Fruit fly (Drosophila melanogaster) whole organism, embryonic: ENCODE data around the gene Dmtn.

Source experiments
- Ada2b ChIP-seq: fragments of 200-800 bp; sonication (Bioruptor generic); IDR thresholded peaks from 2 replicates; pipeline ENCODE4 v1.3.6; 2022; ENCODE audit warnings: missing biosample characterization, missing genetic modification characterization
- B-H1 ChIP-seq: fragments of 200-800 bp; sonication (Bioruptor generic); IDR thresholded peaks from 3 replicates; pipeline ENCODE4 v1.3.6; 2022; ENCODE audit warnings: missing biosample characterization, missing genetic modification characterization
- CG10267 ChIP-seq: fragments of 200-800 bp; sonication (Bioruptor generic); optimal IDR thresholded peaks from 2 replicates; lab custom pipeline; 2018; ENCODE audit warnings: missing biosample characterization, mild to moderate bottlenecking, missing genetic modification characterization, moderate library complexity
- CG10979 ChIP-seq: fragments of 200-800 bp; sonication (Bioruptor generic); optimal IDR thresholded peaks from 2 replicates; lab custom pipeline; 2018; ENCODE audit warnings: missing biosample characterization, mild to moderate bottlenecking, missing genetic modification characterization, moderate library complexity
- CG11723 ChIP-seq: fragments of 200-800 bp; sonication (Bioruptor generic); optimal IDR thresholded peaks from 2 replicates; lab custom pipeline; 2017; ENCODE audit warnings: missing biosample characterization, mild to moderate bottlenecking, missing genetic modification characterization
- CG12155 ChIP-seq: fragments of 200-800 bp; sonication (Bioruptor generic); optimal IDR thresholded peaks from 3 replicates; lab custom pipeline; 2016; ENCODE audit warnings: missing biosample characterization, missing genetic modification characterization
- CG13894 ChIP-seq: fragments of 200-800 bp; sonication (Bioruptor generic); optimal IDR thresholded peaks from 3 replicates; lab custom pipeline; 2018; ENCODE audit warnings: missing biosample characterization, mild to moderate bottlenecking, missing genetic modification characterization, moderate library complexity
- CG14667 ChIP-seq: fragments of 200-800 bp; sonication (Bioruptor generic); IDR thresholded peaks from 2 replicates; pipeline ENCODE4 v1.3.6; 2022; ENCODE audit warnings: missing biosample characterization, missing genetic modification characterization
- CG14710 ChIP-seq: fragments of 200-800 bp; sonication (Bioruptor generic); optimal IDR thresholded peaks from 3 replicates; lab custom pipeline; 2019; ENCODE audit warnings: missing biosample characterization, mild to moderate bottlenecking, missing genetic modification characterization, moderate library complexity
- CG17361 ChIP-seq: fragments of 200-800 bp; sonication (Bioruptor generic); IDR thresholded peaks from 3 replicates; pipeline ENCODE4 v1.3.6; 2022; ENCODE audit warnings: missing biosample characterization, missing genetic modification characterization
- CG17829 ChIP-seq: fragments of 200-800 bp; optimal IDR thresholded peaks from 2 replicates; lab custom pipeline; 2019; ENCODE audit warnings: missing biosample characterization, mild to moderate bottlenecking, missing genetic modification characterization, moderate library complexity
- CG2129 ChIP-seq: fragments of 200-800 bp; sonication (Bioruptor generic); IDR thresholded peaks from 2 replicates; pipeline ENCODE4 v1.3.6; 2022; ENCODE audit warnings: missing biosample characterization, missing genetic modification characterization; ENCODE audit not compliant: partially characterized antibody
- CG34376 ChIP-seq: fragments of 200-800 bp; sonication (Bioruptor generic); optimal IDR thresholded peaks from 2 replicates; lab custom pipeline; 2018; ENCODE audit warnings: missing biosample characterization, mild to moderate bottlenecking, missing genetic modification characterization
- CG4854 ChIP-seq: fragments of 200-800 bp; sonication (Bioruptor generic); optimal IDR thresholded peaks from 2 replicates; lab custom pipeline; 2016; ENCODE audit warnings: missing biosample characterization, missing genetic modification characterization, inconsistent platforms
- CG7372 ChIP-seq: fragments of 200-800 bp; sonication (Bioruptor generic); IDR thresholded peaks from 2 replicates; pipeline ENCODE4 v1.3.6; 2022; ENCODE audit warnings: missing biosample characterization, missing genetic modification characterization
- CG7928 ChIP-seq: fragments of 200-800 bp; sonication (Bioruptor generic); optimal IDR thresholded peaks from 2 replicates; lab custom pipeline; 2017; ENCODE audit warnings: missing biosample characterization, mild to moderate bottlenecking, missing genetic modification characterization
- CG8089 ChIP-seq: fragments of 200-800 bp; sonication (Bioruptor generic); optimal IDR thresholded peaks from 3 replicates; lab custom pipeline; 2016; ENCODE audit warnings: missing biosample characterization, missing genetic modification characterization
- CG8290 ChIP-seq, 3 experiments: fragments of 200-800 bp; sonication (Bioruptor generic); optimal IDR thresholded peaks; 2 replicates each; lab custom pipeline; 2016 to 2019; ENCODE audit warnings: missing biosample characterization in 3 of 3, missing genetic modification characterization in 3 of 3, mild to moderate bottlenecking in 2 of 3, moderate library complexity in 1 of 3
- CG9876 ChIP-seq: fragments of 200-800 bp; sonication (Bioruptor generic); optimal IDR thresholded peaks from 2 replicates; lab custom pipeline; 2016; ENCODE audit warnings: missing biosample characterization, missing genetic modification characterization
- CTCF ChIP-seq: fragments of 200-800 bp; sonication (Bioruptor generic); optimal IDR thresholded peaks from 2 replicates; lab custom pipeline; 2017; ENCODE audit warnings: missing biosample characterization, mild to moderate bottlenecking, missing genetic modification characterization, moderate library complexity
- Dip3 ChIP-seq: fragments of 200-800 bp; sonication (Bioruptor generic); optimal IDR thresholded peaks from 3 replicates; lab custom pipeline; 2016; ENCODE audit warnings: missing biosample characterization, missing genetic modification characterization
- H2.0 ChIP-seq: fragments of 200-800 bp; sonication (Bioruptor generic); IDR thresholded peaks from 2 replicates; pipeline ENCODE4 v1.3.6; 2022; ENCODE audit warnings: missing biosample characterization, missing genetic modification characterization
- Hand ChIP-seq: fragments of 200-800 bp; sonication (Bioruptor generic); optimal IDR thresholded peaks from 2 replicates; lab custom pipeline; 2017; ENCODE audit warnings: mild to moderate bottlenecking, missing biosample characterization, missing genetic modification reagents, missing genetic modification characterization
- Max ChIP-seq: fragments of 200-800 bp; sonication (Bioruptor generic); optimal IDR thresholded peaks from 2 replicates; lab custom pipeline; 2016; ENCODE audit warnings: missing biosample characterization, mild to moderate bottlenecking, missing genetic modification characterization
- NFAT ChIP-seq: fragments of 200-800 bp; sonication (Bioruptor generic); IDR thresholded peaks from 2 replicates; pipeline ENCODE4 v1.3.6; 2022; ENCODE audit warnings: missing biosample characterization, missing genetic modification characterization
- Pdp1 ChIP-seq, 2 experiments: fragments of 200-800 bp; sonication (Bioruptor generic); optimal IDR thresholded peaks; 3 replicates each; lab custom pipeline; 2016; ENCODE audit warnings: missing biosample characterization in 2 of 2, missing genetic modification characterization in 2 of 2, mild to moderate bottlenecking in 1 of 2, moderate library complexity in 1 of 2
- Taf1 ChIP-seq: fragments of 200-800 bp; sonication (Bioruptor generic); IDR thresholded peaks from 2 replicates; pipeline ENCODE4 v1.3.6; 2022; ENCODE audit warnings: missing biosample characterization, missing genetic modification characterization
- amos ChIP-seq: fragments of 200-800 bp; sonication (Bioruptor generic); IDR thresholded peaks from 2 replicates; pipeline ENCODE4 v1.3.6; 2022; ENCODE audit warnings: missing biosample characterization, missing genetic modification characterization; ENCODE audit not compliant: partially characterized antibody
- ara ChIP-seq: fragments of 200-800 bp; sonication (Bioruptor generic); IDR thresholded peaks from 2 replicates; pipeline ENCODE4 v1.3.6; 2022; ENCODE audit warnings: missing biosample characterization, missing genetic modification characterization
- crc ChIP-seq: fragments of 200-800 bp; sonication (Bioruptor generic); optimal IDR thresholded peaks from 2 replicates; lab custom pipeline; 2016; ENCODE audit warnings: missing biosample characterization, missing genetic modification characterization
- croc ChIP-seq: fragments of 200-800 bp; sonication (Bioruptor generic); conservative IDR thresholded peaks from 3 replicates; pipeline ENCODE4 v1.3.6; 2022; ENCODE audit warnings: missing biosample characterization, missing genetic modification characterization
- dimm ChIP-seq: fragments of 200-800 bp; sonication (Bioruptor generic); IDR thresholded peaks from 2 replicates; pipeline ENCODE4 v1.3.6; 2022; ENCODE audit warnings: missing biosample characterization, missing genetic modification characterization
- ems ChIP-seq: fragments of 200-800 bp; sonication (Bioruptor generic); optimal IDR thresholded peaks from 3 replicates; lab custom pipeline; 2016; ENCODE audit warnings: missing biosample characterization, missing genetic modification characterization
- fru ChIP-seq: fragments of >200 bp; optimal IDR thresholded peaks from 2 replicates; lab custom pipeline; 2017
- gsb ChIP-seq: fragments of 200-800 bp; sonication (Bioruptor generic); IDR thresholded peaks from 2 replicates; pipeline ENCODE4 v1.3.6; 2022; ENCODE audit warnings: missing biosample characterization, missing genetic modification characterization
- ham ChIP-seq: fragments of 200-800 bp; sonication (Bioruptor generic); IDR thresholded peaks from 2 replicates; pipeline ENCODE4 v1.3.6; 2022; ENCODE audit warnings: missing biosample characterization, missing genetic modification characterization
- her ChIP-seq: fragments of 200-800 bp; sonication (Bioruptor generic); optimal IDR thresholded peaks from 2 replicates; lab custom pipeline; 2016; ENCODE audit warnings: missing biosample characterization, missing genetic modification characterization
- hth ChIP-seq: fragments of >200 bp; optimal IDR thresholded peaks from 2 replicates; lab custom pipeline; 2017; ENCODE audit warnings: inconsistent platforms
- insv ChIP-seq, 2 experiments: fragments of 200-800 bp; sonication (Bioruptor generic); optimal IDR thresholded peaks; 3 replicates each; lab custom pipeline; 2016 to 2018; ENCODE audit warnings: missing biosample characterization in 2 of 2, missing genetic modification characterization in 2 of 2
- jumu ChIP-seq: fragments of 200-800 bp; sonication (Bioruptor generic); optimal IDR thresholded peaks from 3 replicates; lab custom pipeline; 2016; ENCODE audit warnings: missing biosample characterization, missing genetic modification characterization
- mirr ChIP-seq: fragments of 200-800 bp; sonication (Bioruptor generic); optimal IDR thresholded peaks from 3 replicates; lab custom pipeline; 2018; ENCODE audit warnings: missing biosample characterization, mild to moderate bottlenecking, missing genetic modification characterization
- p53 ChIP-seq: fragments of 200-800 bp; sonication (Bioruptor generic); optimal IDR thresholded peaks from 2 replicates; lab custom pipeline; 2016; ENCODE audit warnings: missing biosample characterization, missing genetic modification characterization
- pros ChIP-seq: fragments of 200-800 bp; sonication (Bioruptor generic); optimal IDR thresholded peaks from 3 replicates; lab custom pipeline; 2019; ENCODE audit warnings: missing biosample characterization, mild to moderate bottlenecking, missing genetic modification characterization, moderate library complexity
- ro ChIP-seq: fragments of 200-800 bp; sonication (Bioruptor generic); IDR thresholded peaks from 2 replicates; pipeline ENCODE4 v1.3.6; 2022; ENCODE audit warnings: missing biosample characterization, missing genetic modification characterization
- scrt ChIP-seq: fragments of 200-800 bp; sonication (Bioruptor generic); optimal IDR thresholded peaks from 2 replicates; lab custom pipeline; 2018; ENCODE audit warnings: missing biosample characterization, mild to moderate bottlenecking, missing genetic modification characterization, moderate library complexity
- sd ChIP-seq: fragments of 200-800 bp; sonication (Bioruptor generic); optimal IDR thresholded peaks from 3 replicates; lab custom pipeline; 2018; ENCODE audit warnings: missing biosample characterization, mild to moderate bottlenecking, missing genetic modification characterization, moderate library complexity
- sens-2 ChIP-seq: fragments of 200-800 bp; sonication (Bioruptor generic); IDR thresholded peaks from 2 replicates; pipeline ENCODE4 v1.3.6; 2022; ENCODE audit warnings: missing biosample characterization, missing genetic modification characterization
- sisA ChIP-seq: fragments of 200-800 bp; sonication (Bioruptor generic); IDR thresholded peaks from 2 replicates; pipeline ENCODE4 v1.3.6; 2022; ENCODE audit warnings: missing biosample characterization, missing genetic modification characterization
- tll ChIP-seq, 2 experiments: fragments of 200-800 bp in 1 of 2; fragments of >200 bp in 1 of 2; sonication (Bioruptor generic) in 1 of 2; optimal IDR thresholded peaks; 2 replicates each; lab custom pipeline; 2017 to 2019; ENCODE audit warnings: missing biosample characterization in 2 of 2, missing genetic modification characterization in 2 of 2, mild to moderate bottlenecking in 1 of 2, moderate library complexity in 1 of 2

Gene Dmtn

DNA sequence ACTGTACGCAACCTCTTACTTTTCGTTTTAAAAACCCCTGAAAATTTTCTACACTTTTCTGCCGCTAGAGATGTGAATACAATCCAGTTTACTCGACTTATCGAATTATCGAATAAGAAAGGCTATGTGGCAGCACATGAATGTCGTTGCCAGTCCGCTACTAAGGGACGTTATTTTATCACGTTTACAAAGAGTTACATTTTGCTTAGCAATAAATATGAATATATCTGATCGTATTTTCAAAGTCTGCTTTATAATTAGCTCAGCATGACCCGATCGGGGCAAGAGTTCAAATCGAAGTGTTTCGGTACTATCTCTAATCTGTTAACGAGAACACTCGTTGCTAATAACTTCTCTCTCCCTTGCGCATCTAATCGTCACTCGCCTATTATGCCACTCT lies 37.6 kb downstream of the Dmtn start, which contains the start of gene CG42724 (continued):
- TF ChIP-seq Taf1 (GFP tag; lab: Robert Waterston, UW), result no peak
- TF ChIP-seq tll (GFP tag; optimal IDR thresholded peaks at IDR 0.05; lab: Kevin White, UChicago), result no peak
- peak; percentile 79 for TF ChIP-seq her (GFP tag; lab: Kevin White, UChicago)
- no peak for TF ChIP-seq CG14710
- peak; percentile 29 for TF ChIP-seq CG7928 (GFP tag; lab: Kevin White, UChicago)
- peak; percentile 50 for TF ChIP-seq CG4854 (GFP tag; lab: Kevin White, UChicago)
- no peak for TF ChIP-seq scrt (GFP tag; lab: Kevin White, UChicago)
- TF ChIP-seq B-H1 (GFP tag; lab: Robert Waterston, UW), result peak; percentile 15; the same call in 1 of the 3 replicates
- TF ChIP-seq CG7372 (GFP tag; lab: Robert Waterston, UW), result peak; percentile 31; the same call in 1 of the 2 replicates
- TF ChIP-seq CG17361 (GFP tag; lab: Robert Waterston, UW), result no peak
- no peak for TF ChIP-seq mirr (GFP tag; lab: Kevin White, UChicago)
- TF ChIP-seq sd (tag; lab: Kevin White, UChicago), result no peak
- TF ChIP-seq CG10267 (tag; lab: Kevin White, UChicago), result peak; percentile 35
- TF ChIP-seq ham, result no peak
- peak; percentile 13 for TF ChIP-seq CG34376 (GFP tag; lab: Kevin White, UChicago)
- peak; percentile 43; the same call in 1 of the 2 replicates for TF ChIP-seq gsb (GFP tag; lab: Robert Waterston, UW)
- peak; percentile 57; the same call in 1 of the 2 replicates for TF ChIP-seq NFAT
- peak; percentile 74 to 80 for TF ChIP-seq Pdp1 (GFP tag; optimal IDR thresholded peaks at IDR 0.05; lab: Kevin White, UChicago)
- no peak for TF ChIP-seq CG13894 (tag; lab: Kevin White, UChicago)
- peak; percentile 18; the same call in 1 of the 2 replicates for TF ChIP-seq CG14667 (GFP tag; lab: Robert Waterston, UW)
- 0 out of 2 replicates have a peak, but pooled peaks have one; percentile 27 for TF ChIP-seq ara
- no peak for TF ChIP-seq CG10979 (tag; lab: Kevin White, UChicago)
- TF ChIP-seq sisA (GFP tag; lab: Robert Waterston, UW), result peak; percentile 67
- TF ChIP-seq CG11723, result no peak
- TF ChIP-seq hth, result no peak
- peak; percentile 11 for TF ChIP-seq Max (GFP tag; lab: Kevin White, UChicago)
- no peak for TF ChIP-seq CTCF (GFP tag; lab: Kevin White, UChicago)
- no peak for TF ChIP-seq CG2129 (GFP tag; lab: Robert Waterston, UW)
- TF ChIP-seq croc, result peak; percentile 35; the same call in 1 of the 3 replicates

DNA sequence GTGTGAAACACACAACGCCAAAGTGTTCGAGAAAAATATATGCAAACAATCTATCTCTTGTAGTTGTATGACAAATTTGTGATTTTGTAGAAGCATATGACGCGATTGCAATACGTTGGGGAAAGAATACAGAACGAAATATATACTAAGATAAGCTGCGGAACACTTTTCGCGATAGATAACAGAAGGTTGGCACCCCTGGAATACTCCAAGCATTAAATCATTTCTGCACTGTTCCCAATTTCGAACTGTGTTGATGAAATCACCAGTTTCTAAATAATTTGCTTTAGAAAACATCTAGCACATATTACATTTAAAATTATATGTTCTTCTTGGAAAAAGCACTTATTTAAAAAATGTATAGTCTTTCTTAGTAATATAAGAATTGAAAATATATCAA lies 51.3 kb downstream of the Dmtn start:
- TF ChIP-seq Dip3 (no peak), CG17829 (tag; lab: Kevin White, UChicago) (no peak), dimm (GFP tag; lab: Robert Waterston, UW) (no peak), Ada2b (GFP tag; lab: Robert Waterston, UW) (no peak), insv (GFP tag; optimal IDR thresholded peaks at IDR 0.05; lab: Kevin White, UChicago) (no peak)

DNA sequence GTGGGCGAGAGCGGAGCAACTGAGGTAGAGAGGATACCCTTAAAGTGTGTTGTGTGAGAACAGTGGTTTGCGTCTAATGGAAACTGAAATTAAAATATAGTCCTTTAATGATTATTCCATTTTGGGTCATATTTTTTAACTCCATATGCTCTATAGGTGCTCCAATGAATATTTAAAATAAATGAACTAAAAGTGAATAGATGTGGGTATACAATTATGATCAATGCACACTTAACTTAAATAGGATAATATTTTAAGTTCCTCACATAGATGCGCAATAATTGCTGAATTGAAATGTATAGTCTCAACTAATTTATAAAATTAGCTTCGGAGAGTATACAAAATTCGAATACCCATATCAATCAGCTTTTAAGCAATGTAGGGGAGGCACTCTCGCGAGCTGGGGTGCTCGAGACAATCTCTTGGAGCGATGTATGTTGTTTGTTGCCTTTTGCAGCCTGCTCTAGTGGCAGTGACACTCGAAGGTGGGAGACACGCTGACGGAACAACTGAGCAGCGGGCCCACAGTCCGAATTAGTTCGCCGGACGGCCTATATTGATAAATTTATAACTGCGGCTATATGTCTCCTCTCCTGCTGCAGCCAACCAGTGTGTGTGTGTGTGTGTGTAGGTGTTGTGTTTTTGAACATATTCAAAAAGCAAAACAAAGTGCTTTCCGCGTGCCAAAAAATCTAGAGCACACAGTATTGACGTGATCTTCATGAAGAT lies 51.9 kb downstream of the Dmtn start:
- TF ChIP-seq ems (GFP tag; lab: Kevin White, UChicago), result peak; percentile 62
- no peak for TF ChIP-seq CG9876 (GFP tag; lab: Kevin White, UChicago)
- TF ChIP-seq jumu (GFP tag; lab: Kevin White, UChicago), result peak; percentile 20
- TF ChIP-seq amos (GFP tag; lab: Robert Waterston, UW), result no peak
- peak; percentile 66 for TF ChIP-seq CG8089 (GFP tag; lab: Kevin White, UChicago)
- no peak for TF ChIP-seq sens-2 (GFP tag; lab: Robert Waterston, UW)
- TF ChIP-seq pros (GFP tag; lab: Kevin White, UChicago), result no peak
- peak; percentile 46; the same call in 1 of the 2 replicates for TF ChIP-seq H2.0 (GFP tag; lab: Robert Waterston, UW)
- TF ChIP-seq fru (lab: Kevin White, UChicago), result no peak
- no peak for TF ChIP-seq p53 (GFP tag; lab: Kevin White, UChicago)
- TF ChIP-seq CG12155, result peak; percentile 64
- TF ChIP-seq Hand (GFP tag; lab: Kevin White, UChicago), result peak; percentile 66
- peak; percentile 34 for TF ChIP-seq CG8290 (GFP tag; optimal IDR thresholded peaks at IDR 0.05; lab: Kevin White, UChicago)
- TF ChIP-seq CG8290 (tag; optimal IDR thresholded peaks at IDR 0.05; lab: Kevin White, UChicago), result no peak
- peak; percentile 25; the same call in 1 of the 2 replicates for TF ChIP-seq ro (GFP tag; lab: Robert Waterston, UW)
- TF ChIP-seq crc (GFP tag; lab: Kevin White, UChicago), result peak; percentile 45
